Worm (Caenorhabditis elegans): Measurements from ENCODE around the gene cutl-15.

Gene cutl-15

ce11 chrII:8933693-8934432, 13.6 kb downstream of the cutl-15 start, which contains the start of gene T21B10.3 (continued):
- TF ChIP-seq ceh-44 (GFP tag; IDR thresholded peaks at IDR 0.05) (peak; percentile 50; the same call in 1 of the 2 replicates), nhr-237 (tag; optimal IDR thresholded peaks at IDR 0.05) (no peak), lin-39 (tag; optimal IDR thresholded peaks at IDR 0.05) (no peak), egl-43 (GFP tag; IDR thresholded peaks at IDR 0.05) (no peak), arid-1 (GFP tag; conservative IDR thresholded peaks at IDR 0.05) (peak; percentile 45; the same call in 1 of the 2 replicates), aha-1 (tag) (peak; percentile 89), T26A8.4 (GFP tag; IDR thresholded peaks at IDR 0.05) (peak; percentile 68; the same call in 1 of the 2 replicates), zip-11 (GFP tag; IDR thresholded peaks at IDR 0.05) (no peak), fkh-10 (GFP tag; optimal IDR thresholded peaks at IDR 0.05) (no peak), dmd-6 (GFP tag; IDR thresholded peaks at IDR 0.05) (peak; percentile 40), aly-2 (tag; optimal IDR thresholded peaks at IDR 0.05) (no peak), F26F4.8 (GFP tag; conservative IDR thresholded peaks at IDR 0.05) (no peak), zag-1 (tag; optimal IDR thresholded peaks at IDR 0.05) (no peak), rbr-2 (tag; optimal IDR thresholded peaks at IDR 0.05) (no peak), Y5F2A.4 (GFP tag; optimal IDR thresholded peaks at IDR 0.05) (no peak), daf-8 (GFP tag; IDR thresholded peaks at IDR 0.05) (no peak), R02D3.7 (tag; optimal IDR thresholded peaks at IDR 0.05) (no peak), ztf-11 (tag; optimal IDR thresholded peaks at IDR 0.05) (no peak), gei-8 (GFP tag; optimal IDR thresholded peaks at IDR 0.05) (no peak), daf-12 (tag; optimal IDR thresholded peaks at IDR 0.05) (no peak), ceh-32 (tag; optimal IDR thresholded peaks at IDR 0.05; ENCODE audit: poor library complexity) (no peak), ceh-20 (GFP tag; IDR thresholded peaks at IDR 0.05) (peak; percentile 53; the same call in 1 of the 2 replicates), duxl-1 (tag; optimal IDR thresholded peaks at IDR 0.05; ENCODE audit: poor library complexity) (no peak), php-3 (GFP tag; IDR thresholded peaks at IDR 0.05) (peak; percentile 66), hlh-30 (tag; optimal IDR thresholded peaks at IDR 0.05; ENCODE audit: insufficient read depth) (peak; percentile 55), jun-1 (tag; optimal IDR thresholded peaks at IDR 0.05) (no peak), saeg-2 (GFP tag; IDR thresholded peaks at IDR 0.05) (no peak), set-16 (GFP tag; IDR thresholded peaks at IDR 0.05) (no peak), lin-1 (GFP tag; IDR thresholded peaks at IDR 0.05) (peak; percentile 28; the same call in 1 of the 2 replicates), nhr-6 (tag; optimal IDR thresholded peaks at IDR 0.05) (no peak), ztf-7 (tag; optimal IDR thresholded peaks at IDR 0.05) (no peak), lin-38 (GFP tag; IDR thresholded peaks at IDR 0.05) (peak; percentile 86), daf-16 (GFP tag; optimal IDR thresholded peaks at IDR 0.05) (peak in 1 of 2 experiments; percentile 62), daf-16 (tag; optimal IDR thresholded peaks at IDR 0.05) (peak; percentile 2), unc-62 (GFP tag; optimal IDR thresholded peaks at IDR 0.05 in 1 of 2) (no peak), unc-62 (tag; optimal IDR thresholded peaks at IDR 0.05) (no peak), nhr-111 (GFP tag; optimal IDR thresholded peaks at IDR 0.05) (no peak), nhr-77 (tag; optimal IDR thresholded peaks at IDR 0.05) (no peak), pqm-1 (tag; optimal IDR thresholded peaks at IDR 0.05) (no peak), hlh-11 (tag; optimal IDR thresholded peaks at IDR 0.05) (peak; percentile 20), nhr-42 (GFP tag; IDR thresholded peaks at IDR 0.05) (no peak), snpc-1.2 (GFP tag; IDR thresholded peaks at IDR 0.05) (peak; percentile 86), dmd-8 (GFP tag; IDR thresholded peaks at IDR 0.05) (peak; percentile 58; the same call in 1 of the 2 replicates), fos-1 (tag; optimal IDR thresholded peaks at IDR 0.05) (no peak), Y75B8A.6 (GFP tag; IDR thresholded peaks at IDR 0.05) (no peak), nhr-76 (tag; optimal IDR thresholded peaks at IDR 0.05) (no peak), nhr-41 (GFP tag; IDR thresholded peaks at IDR 0.05) (0 out of 2 replicates have a peak, but pooled peaks have one; percentile 44), madf-9 (GFP tag; conservative IDR thresholded peaks at IDR 0.05) (peak; percentile 31; the same call in 1 of the 2 replicates), hmg-1.1 (GFP tag; IDR thresholded peaks at IDR 0.05) (peak; percentile 38), tag-97 (GFP tag; IDR thresholded peaks at IDR 0.05) (no peak), mdt-29 (GFP tag; IDR thresholded peaks at IDR 0.05) (peak; percentile 65; the same call in 1 of the 2 replicates)

All from whole organism, L4 larva.